Fruit fly (Drosophila melanogaster) Kc167 (cell line): ENCODE measurements around the gene par-6.

ENCODE experiments used
- Myc ChIP-seq: fragments of >200 bp; optimal IDR thresholded peaks from 2 replicates; lab custom pipeline; 2017; ENCODE audit warnings: missing external identifiers
- Sin3A ChIP-seq: fragments of >200 bp; optimal IDR thresholded peaks from 2 replicates; lab custom pipeline; 2018; ENCODE audit warnings: missing external identifiers
- h ChIP-seq: fragments of >200 bp; optimal IDR thresholded peaks from 3 replicates; lab custom pipeline; 2018; ENCODE audit warnings: missing external identifiers
- insv ChIP-seq: fragments of >200 bp; optimal IDR thresholded peaks from 3 replicates; lab custom pipeline; 2018; ENCODE audit warnings: missing external identifiers
- psq ChIP-seq: fragments of >200 bp; optimal IDR thresholded peaks from 2 replicates; lab custom pipeline; 2017; ENCODE audit warnings: missing external identifiers
- ttk ChIP-seq: sonication (Bioruptor generic); optimal IDR thresholded peaks from 2 replicates; lab custom pipeline; 2017; ENCODE audit warnings: missing external identifiers

par-6 gene

DNA sequence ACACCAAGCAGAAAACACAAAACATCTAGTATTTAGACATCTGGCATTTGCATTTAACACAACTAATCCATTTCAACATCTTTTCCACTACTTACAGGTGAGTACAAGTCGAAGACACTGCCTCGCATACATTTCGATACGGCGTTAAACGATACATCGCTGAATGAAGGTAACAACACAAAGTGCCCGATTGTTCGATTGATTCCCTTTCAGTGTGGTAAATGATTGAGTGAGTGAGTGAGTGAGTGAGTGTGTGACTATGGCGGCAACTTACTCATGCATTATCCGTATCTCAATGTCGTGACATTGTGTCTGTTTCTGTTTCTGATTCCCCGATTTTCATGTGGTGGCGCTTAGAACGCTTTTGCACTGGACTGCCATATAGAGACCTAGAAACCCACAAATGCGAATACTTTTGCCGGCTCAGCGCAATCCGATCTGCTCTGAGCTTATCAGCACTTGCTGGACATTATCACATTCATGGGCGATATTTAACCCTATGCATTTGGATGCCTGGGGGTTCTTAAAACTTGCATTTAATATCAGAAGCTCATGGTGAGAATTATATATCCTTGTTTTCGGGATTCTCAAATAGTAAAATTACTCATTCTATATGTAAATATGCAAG lies 33.1 kb downstream of the par-6 start:
- no peak for TF ChIP-seq psq (lab: Kevin White, UChicago)
- no peak for TF ChIP-seq Sin3A (lab: Kevin White, UChicago)
- TF ChIP-seq insv (lab: Kevin White, UChicago) = no peak
- no peak for TF ChIP-seq h (lab: Kevin White, UChicago)
- no peak for TF ChIP-seq ttk
- TF ChIP-seq Myc (lab: Kevin White, UChicago) = no peak

- TF ChIP-seq insv (lab: Kevin White, UChicago) = no peak
- TF ChIP-seq psq (lab: Kevin White, UChicago) = no peak
- TF ChIP-seq Sin3A (lab: Kevin White, UChicago) = no peak
- no peak for TF ChIP-seq ttk
- TF ChIP-seq Myc (lab: Kevin White, UChicago) = no peak
- no peak for TF ChIP-seq h (lab: Kevin White, UChicago)
Measured at dm6 chrX:17737024-17737685, 34.0 kb downstream of the par-6 start.

DNA sequence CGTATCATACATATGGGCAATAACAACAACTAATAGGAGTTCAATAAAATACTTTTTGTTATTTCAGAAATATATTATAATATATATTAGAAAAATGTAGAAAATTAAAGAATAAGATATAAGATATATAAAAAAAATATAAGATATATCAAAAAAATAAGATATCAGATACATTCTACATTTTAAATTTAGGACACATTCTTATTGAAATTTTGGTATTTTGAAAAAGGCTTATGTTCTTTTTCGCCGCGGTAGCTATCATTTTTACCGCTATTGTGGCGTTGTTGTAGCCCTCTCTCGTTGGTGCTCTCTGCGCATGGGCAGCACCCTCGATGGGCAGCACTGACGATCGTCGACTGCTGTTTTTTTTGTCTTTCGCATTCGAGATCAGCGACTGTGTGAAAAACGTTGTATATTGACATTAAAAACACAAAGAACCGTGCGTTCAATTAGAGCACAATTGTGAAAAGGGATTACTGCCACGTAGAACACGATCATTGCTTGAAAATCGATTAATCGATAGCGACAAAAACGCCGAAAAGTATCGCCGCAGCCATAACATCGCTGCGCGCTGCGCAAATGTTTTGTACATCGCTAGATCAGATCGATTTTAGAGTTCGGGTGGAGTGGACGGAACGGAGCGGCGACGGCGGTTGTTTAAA lies 34.8 kb downstream of the par-6 start:
- no peak for TF ChIP-seq psq (lab: Kevin White, UChicago)
- TF ChIP-seq ttk = no peak
- no peak for TF ChIP-seq h (lab: Kevin White, UChicago)
- no peak for TF ChIP-seq insv (lab: Kevin White, UChicago)
- TF ChIP-seq Myc (lab: Kevin White, UChicago) = no peak
- TF ChIP-seq Sin3A (lab: Kevin White, UChicago) = no peak

DNA sequence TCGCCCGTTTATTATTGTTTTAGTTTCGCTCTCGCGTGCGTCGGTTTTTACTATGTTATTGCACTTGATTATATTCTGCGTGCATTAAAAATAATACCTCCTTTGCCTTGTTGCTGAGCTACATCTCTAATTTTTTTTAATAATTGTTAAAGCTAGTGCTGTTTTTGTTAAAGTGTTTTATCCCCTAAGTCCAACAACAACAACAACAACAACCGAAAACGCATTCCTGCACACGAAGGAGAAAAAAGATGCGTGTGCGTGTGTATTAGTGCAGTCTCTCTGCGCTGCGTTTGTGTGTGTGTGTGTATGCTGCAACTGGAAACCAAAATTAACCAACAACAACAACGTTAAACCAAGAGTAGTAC lies 35.3 kb downstream of the par-6 start:
- no peak for TF ChIP-seq insv (lab: Kevin White, UChicago)
- TF ChIP-seq h (lab: Kevin White, UChicago) = no peak
- no peak for TF ChIP-seq Myc (lab: Kevin White, UChicago)
- TF ChIP-seq Sin3A (lab: Kevin White, UChicago) = no peak
- no peak for TF ChIP-seq ttk
- no peak for TF ChIP-seq psq (lab: Kevin White, UChicago)

DNA sequence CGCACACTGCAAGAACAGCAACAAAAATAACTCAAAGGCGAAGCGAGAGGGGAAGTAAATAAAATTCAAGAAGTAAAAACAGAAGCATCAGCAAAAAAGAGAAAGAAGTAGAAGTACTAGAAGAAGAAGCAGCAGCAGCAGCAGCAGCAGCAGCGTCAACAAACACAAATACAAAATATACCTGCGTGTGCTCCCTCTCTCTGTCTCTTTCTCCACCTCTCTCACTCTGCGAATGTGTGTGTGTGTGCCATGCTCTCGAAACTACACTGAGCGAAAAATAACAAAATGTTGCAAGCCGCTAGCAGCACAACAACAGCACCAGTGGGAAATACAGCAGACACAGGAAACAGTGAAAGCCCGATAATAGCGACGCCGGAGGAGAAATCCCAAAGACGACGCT lies 35.8 kb downstream of the par-6 start:
- no peak for TF ChIP-seq Sin3A (lab: Kevin White, UChicago)
- TF ChIP-seq h (lab: Kevin White, UChicago) = no peak
- no peak for TF ChIP-seq ttk
- no peak for TF ChIP-seq insv (lab: Kevin White, UChicago)
- TF ChIP-seq Myc (lab: Kevin White, UChicago) = no peak
- no peak for TF ChIP-seq psq (lab: Kevin White, UChicago)

DNA sequence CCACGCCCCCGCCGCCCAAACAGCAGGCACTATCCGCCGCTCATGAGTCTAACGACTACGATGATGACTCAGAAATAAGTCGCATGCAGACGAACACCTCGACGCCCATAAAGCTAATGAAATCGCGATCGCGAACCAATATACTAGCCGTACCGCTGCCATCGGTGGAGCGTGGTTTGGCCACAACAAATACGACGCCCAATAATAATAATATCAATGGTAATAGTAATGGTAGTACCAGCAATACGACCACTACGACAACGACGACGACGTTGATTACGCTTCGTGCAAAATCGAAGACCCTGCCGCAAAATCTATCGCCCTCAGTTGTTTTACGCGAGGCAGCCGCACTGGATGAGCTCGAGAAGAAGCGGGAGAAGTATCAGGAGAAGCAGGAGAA lies 36.8 kb downstream of the par-6 start:
- no peak for TF ChIP-seq insv (lab: Kevin White, UChicago)
- TF ChIP-seq Sin3A (lab: Kevin White, UChicago) = no peak
- TF ChIP-seq h (lab: Kevin White, UChicago) = no peak
- TF ChIP-seq psq (lab: Kevin White, UChicago) = no peak
- TF ChIP-seq ttk = no peak
- no peak for TF ChIP-seq Myc (lab: Kevin White, UChicago)

DNA sequence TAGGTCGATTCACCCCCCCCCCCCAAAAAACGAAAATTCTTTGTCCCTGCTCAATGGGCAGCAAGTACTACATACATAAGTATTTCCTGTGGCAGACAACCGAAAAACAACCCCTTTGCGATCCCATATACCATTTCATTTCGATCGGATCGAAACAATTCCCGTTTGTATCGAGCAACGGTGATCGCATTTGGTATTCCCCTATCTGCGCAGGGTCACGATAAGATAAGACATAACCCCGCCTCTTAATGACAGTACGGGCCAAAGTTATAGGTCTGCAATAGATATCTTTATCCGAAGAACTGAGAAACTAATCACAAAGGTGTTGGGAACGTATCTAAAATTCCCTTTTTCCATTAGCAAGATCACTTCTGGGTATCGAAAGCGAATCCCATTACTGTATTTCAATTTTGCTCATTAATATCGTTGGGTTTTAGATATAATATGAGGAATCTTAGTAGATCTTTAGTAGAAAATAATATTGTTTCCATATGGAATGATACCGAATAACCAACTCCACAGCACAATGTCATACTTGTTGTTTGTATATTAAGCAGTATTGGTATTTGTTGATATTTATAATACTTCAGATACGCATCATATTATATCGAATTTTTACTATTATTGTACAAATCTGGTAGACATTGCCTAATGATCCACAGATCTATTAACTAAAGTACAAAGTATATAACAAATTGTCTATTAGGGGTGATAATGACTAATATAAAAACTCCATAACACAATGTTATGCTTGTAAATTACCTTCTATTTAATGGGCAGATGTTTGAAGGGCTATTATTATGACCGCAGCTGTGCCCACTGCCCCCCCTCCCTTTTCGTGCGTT lies 38.1 kb downstream of the par-6 start:
- no peak for TF ChIP-seq h (lab: Kevin White, UChicago)

DNA sequence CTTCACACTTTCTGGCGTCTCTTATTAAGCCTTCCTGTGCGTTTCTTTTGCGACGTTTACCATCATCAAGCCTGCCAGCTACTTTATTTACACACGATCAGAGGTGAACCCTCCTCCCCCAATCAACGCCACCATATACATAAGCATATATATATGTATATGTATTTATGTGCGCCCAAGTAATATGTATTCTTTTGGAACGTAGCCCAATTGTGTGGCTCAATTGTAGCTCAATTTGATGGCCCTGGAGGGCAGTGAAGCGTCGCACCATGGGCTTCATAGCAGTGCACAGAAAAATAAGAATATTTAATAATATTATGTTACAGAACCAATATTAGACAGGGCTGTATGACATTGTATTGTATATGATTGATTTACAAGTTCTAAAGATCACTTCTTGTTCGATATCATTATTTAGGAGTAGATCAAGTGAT lies 38.7 kb downstream of the par-6 start:
- TF ChIP-seq h (lab: Kevin White, UChicago) = no peak
- no peak for TF ChIP-seq insv (lab: Kevin White, UChicago)
- no peak for TF ChIP-seq ttk
- TF ChIP-seq psq (lab: Kevin White, UChicago) = no peak

- no peak for TF ChIP-seq ttk
- TF ChIP-seq h (lab: Kevin White, UChicago) = no peak
- no peak for TF ChIP-seq psq (lab: Kevin White, UChicago)
- no peak for TF ChIP-seq Myc (lab: Kevin White, UChicago)
- TF ChIP-seq insv (lab: Kevin White, UChicago) = no peak
- no peak for TF ChIP-seq Sin3A (lab: Kevin White, UChicago)
Measured at dm6 chrX:17742592-17743364, 39.6 kb downstream of the par-6 start.

dm6 chrX:17743598-17743997 lies 40.4 kb downstream of the par-6 start:
- TF ChIP-seq psq (lab: Kevin White, UChicago) = no peak
- no peak for TF ChIP-seq h (lab: Kevin White, UChicago)
- TF ChIP-seq Sin3A (lab: Kevin White, UChicago) = no peak
- no peak for TF ChIP-seq ttk
- TF ChIP-seq insv (lab: Kevin White, UChicago) = no peak
- no peak for TF ChIP-seq Myc (lab: Kevin White, UChicago)
